Fruit fly (Drosophila melanogaster) ovary, adult (tissue): Measurements from ENCODE around the gene GCS2beta.
A peak's percentile ranks its signal among the peaks of the same experiment; 100 is the strongest.

ENCODE experiments used
- CG17801 ChIP-seq: fragments of 200-800 bp; optimal IDR thresholded peaks from 2 replicates; lab custom pipeline; 2019; ENCODE audit warnings: missing biosample characterization, mild to moderate bottlenecking, missing genetic modification characterization, moderate library complexity; ENCODE audit not compliant: partially characterized antibody

GCS2beta gene

DNA sequence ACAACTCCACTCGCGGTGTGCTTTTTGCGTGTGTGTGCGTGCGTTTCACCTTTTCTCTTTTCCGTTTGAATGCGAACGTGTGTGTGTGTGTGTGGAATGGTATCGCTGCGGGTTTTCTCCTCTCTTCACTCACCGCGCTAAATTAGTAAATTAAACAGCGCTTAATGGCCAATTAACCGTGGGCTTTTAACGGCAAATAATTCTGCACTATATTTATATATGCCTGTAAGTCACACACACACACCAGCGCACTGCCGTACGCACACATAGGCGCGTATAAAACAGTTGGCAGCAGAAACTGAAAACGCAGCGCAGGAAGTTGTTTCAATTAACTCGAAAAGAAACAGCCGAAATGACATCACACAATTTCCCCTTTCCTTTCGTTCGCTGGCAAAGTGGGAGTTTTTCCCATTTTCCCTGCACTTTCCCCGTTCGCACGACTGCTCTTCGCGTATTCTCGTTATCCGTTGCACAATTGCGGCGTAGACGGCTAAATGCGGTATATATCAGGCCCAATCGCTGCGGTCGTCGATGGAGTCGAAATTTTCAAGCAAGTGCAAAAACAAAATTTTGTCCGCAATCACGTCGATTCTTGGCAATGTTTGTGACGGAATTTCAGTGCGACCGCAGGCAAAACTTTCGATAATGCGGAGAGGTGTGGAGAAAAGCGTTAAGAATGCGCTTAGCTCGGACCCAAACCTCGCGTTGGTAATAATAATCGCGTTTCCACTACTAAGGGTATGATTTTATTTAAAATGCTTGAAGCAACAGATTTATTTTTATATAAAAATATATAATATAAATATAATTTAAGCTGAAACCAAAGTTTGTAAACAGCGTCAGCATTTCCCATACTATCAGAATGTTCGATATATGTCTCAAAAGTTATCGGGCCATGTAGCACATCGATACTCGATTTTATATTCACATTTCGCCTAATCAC, 11.3 kb downstream of the GCS2beta start, which contains the start of gene BicD:
BicD (minus strand) TSS at position 634 of the 943 bp plus-strand sequence.
- TF ChIP-seq CG17801 (GFP tag; lab: Kevin White, UChicago), result no peak

DNA sequence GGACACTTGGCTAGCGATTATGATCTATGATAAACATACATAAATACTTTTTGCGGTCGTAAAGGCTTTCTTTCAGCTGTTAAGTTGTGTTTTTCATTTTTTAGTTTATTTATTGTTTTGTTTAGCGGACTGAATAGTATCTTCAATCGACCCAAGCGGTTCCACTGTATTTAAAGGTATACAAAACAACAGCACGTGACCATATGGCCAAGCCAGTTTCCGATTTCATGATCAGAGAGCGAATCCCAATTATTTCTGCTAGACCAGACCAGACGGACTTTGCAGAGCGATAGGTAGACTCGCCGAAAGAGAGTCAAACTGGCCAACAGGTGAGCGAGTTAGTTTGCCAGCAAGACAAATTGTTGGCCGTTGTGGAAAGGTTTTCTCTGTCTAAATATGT, 12.6 kb downstream of the GCS2beta start, which contains the start of gene Sgt:
Sgt (plus strand) TSS at position 80 of the 400 bp plus-strand sequence.
- TF ChIP-seq CG17801 (GFP tag; lab: Kevin White, UChicago), result no peak

DNA sequence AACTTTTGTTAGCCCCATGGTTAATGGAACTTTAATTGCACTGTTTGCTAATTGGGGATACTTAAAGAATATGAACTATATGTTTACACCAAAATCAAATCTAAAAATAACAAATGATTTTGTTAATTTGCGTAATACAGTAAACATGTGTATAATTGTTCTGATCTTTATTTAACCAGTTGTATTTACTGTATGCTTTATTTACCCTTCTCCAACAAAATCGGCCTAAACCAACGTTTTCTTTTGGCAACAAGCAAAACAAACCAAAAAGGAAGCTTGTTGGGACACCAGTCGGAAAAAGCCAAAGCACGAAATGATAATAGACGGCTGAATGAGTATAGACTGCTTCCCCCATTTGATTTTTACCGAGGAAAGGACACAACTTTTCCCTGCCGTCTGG, 13.5 kb downstream of the GCS2beta start:
- TF ChIP-seq CG17801 (GFP tag; lab: Kevin White, UChicago), result no peak

DNA sequence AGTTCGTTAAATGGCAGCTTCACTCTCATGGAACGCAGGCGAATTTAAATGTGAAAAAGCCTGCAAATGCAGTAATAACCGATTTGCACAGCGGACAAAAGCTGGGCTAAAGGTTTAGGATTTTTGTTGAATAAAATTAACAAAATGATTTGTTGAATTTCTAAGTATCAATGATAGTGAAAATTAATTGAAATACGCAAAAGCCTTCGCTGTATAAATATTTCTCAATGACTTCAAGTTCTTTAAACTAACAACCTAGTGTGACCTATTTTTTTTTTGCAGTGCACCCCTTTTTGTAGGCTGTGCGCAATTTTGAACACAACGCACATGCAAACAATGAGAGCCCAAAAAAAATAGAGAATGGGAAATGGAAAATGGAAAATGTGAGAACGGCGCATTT, 17.2 kb downstream of the GCS2beta start:
- TF ChIP-seq CG17801 (GFP tag; lab: Kevin White, UChicago), result no peak

DNA sequence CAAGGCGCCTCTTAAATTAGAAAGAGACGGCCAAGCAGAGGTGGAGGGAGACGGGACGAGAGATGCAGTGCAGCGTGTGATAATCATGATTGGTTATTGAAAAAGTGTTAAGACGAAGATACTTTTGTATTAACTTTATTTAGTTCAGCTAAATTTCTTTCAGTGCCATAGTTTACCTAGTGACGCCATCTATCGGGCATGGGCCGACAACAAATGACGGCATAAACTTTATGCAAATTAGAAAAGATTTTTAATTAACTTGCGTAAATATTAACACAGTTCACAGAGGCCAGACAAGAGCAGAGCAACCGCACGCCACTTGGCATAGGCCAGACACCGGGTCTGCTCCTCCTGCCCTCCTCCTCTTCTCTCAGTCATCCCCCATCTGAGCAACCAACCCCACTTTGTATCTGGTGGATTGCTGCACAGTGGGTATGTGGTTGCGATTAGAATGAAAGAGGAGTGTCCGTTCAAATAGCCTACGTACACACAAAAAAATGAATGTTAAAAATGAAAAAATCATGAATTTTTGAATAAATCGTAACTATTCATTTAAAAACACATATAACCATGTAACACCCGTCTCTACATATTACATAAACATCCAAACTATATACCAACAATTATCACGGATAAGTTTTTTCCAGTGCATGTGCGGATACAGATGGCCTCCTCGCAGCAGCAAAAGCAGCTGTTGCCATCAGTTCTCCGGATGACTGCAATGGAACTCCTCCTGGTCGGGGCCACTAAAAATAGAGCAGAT, 18.0 kb downstream of the GCS2beta start:
- no peak for TF ChIP-seq CG17801 (GFP tag; lab: Kevin White, UChicago)

DNA sequence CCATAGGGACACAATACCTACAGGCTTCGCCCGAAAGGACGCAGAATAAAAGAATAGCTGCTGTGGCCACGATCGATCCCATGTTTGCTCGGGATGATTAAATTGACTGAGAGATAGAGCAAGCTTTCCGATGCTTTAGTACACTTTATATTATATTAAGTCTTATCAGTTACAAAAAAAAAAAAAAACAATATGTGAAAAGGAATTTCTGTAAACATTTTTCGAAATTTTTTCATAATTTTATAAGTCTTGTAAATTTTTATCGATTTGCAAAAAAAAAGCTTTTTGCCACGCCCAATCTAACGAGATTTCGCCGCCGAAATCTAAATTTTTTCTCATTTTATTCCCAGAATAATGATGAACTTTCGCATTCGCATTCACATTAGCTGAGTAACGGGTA, 26.2 kb downstream of the GCS2beta start, which contains the start of gene CG18563:
CG18563 (minus strand) TSS at position 101 of the 400 bp plus-strand sequence.
- no peak for TF ChIP-seq CG17801 (GFP tag; lab: Kevin White, UChicago)

DNA sequence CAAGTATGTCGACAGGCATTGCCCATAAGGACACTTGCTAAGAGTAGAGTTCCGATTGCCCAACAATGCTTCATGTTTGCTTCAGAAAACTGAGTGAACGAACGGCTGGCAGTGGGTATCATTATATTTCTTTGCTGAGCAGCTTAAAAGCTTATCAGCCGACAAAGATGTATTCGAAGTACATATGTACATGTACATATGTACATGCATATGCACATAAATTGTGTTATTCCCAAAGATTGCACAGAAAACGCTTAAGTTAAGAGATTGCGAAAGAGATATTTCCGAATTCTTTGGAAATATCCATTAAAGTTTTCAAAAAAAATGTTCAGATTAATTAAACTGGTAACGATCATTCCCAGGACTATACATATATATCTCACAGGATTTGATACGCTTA, 28.3 kb downstream of the GCS2beta start, which contains the start of gene SPH93:
SPH93 (minus strand) TSS at position 101 of the 400 bp plus-strand sequence.
- TF ChIP-seq CG17801 (GFP tag; lab: Kevin White, UChicago), result no peak

DNA sequence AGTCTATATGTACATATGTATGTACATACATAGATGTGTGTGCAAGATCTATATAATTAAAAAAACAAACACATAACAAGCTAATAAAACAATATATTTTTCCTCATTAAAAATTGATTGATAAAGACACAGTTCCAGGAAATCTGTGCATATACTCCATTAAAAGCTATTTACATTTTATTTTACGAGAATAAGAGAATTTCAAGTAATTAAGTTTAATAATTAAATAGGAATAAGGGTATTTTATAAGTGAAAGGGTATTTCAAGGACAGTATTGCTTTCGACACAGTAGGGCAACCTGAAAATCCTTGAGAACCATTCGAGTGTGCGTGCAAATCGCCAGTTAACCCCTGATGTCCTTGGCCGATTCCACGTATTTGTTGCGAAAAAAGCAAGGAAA, 31.5 kb downstream of the GCS2beta start, which contains the start of gene CG5050:
CG5050 (plus strand) TSS at position 301 of the 400 bp plus-strand sequence.
- no peak for TF ChIP-seq CG17801 (GFP tag; lab: Kevin White, UChicago)

DNA sequence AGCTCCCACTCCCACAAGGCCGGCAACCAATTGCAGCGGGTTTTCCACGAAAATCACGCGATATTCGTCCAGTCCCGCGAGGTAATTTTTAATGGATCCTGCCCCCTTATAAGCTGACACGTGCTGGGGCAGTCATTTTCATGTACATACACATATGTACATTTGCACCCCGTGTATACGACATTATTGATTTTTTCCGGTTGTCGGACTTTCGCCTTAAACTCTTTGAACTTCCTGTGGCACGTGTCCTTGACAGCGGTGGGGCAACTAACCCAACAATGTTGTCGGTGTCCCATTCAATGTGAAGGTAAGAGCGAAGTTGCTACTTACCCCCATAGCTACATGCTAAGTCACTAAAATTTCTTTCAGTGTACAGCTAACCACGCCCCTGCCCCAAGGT, 32.0 kb downstream of the GCS2beta start:
- TF ChIP-seq CG17801 (GFP tag; lab: Kevin White, UChicago), result no peak

DNA sequence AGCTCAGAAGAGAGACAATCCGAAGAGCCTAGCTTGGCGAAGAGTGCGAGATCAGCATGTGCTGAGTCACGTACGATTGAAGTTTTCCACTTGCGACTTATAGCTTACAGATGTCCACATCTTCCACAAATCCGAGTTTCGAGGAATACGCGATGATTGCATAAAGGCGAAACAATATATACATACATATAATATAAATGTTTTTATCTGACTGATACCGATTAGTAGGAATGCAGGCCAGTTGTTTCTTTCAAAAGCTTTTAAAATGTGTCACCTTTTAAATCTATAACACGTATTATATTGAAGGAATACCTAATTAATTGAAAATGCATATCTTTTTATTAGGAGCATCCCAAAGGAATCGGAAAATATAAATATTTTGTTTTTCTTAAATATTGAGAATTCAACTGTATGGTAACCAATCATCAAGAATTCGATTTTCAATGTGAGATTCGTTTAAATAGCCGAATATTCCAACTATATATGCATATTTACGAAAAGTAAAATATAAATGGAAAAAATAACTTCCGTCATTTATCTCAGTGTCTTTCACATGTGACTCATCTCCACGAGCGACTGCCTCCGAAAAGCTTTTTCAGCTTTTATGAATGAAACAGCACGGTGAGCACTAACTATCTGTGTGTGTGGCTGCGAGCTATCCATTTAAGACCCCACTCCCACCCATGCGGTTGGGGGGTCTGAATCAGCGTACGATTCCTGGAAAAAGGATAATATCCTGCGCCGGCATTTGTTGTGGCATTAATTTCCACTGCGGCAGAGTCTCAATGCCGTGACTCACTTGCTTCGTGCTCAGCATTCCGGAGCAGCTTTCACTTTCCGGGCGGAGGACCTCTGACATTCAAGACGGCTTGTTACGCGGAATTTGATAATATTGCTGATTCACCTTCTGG, 33.3 kb downstream of the GCS2beta start:
- TF ChIP-seq CG17801 (GFP tag; lab: Kevin White, UChicago), result peak; percentile 19

DNA sequence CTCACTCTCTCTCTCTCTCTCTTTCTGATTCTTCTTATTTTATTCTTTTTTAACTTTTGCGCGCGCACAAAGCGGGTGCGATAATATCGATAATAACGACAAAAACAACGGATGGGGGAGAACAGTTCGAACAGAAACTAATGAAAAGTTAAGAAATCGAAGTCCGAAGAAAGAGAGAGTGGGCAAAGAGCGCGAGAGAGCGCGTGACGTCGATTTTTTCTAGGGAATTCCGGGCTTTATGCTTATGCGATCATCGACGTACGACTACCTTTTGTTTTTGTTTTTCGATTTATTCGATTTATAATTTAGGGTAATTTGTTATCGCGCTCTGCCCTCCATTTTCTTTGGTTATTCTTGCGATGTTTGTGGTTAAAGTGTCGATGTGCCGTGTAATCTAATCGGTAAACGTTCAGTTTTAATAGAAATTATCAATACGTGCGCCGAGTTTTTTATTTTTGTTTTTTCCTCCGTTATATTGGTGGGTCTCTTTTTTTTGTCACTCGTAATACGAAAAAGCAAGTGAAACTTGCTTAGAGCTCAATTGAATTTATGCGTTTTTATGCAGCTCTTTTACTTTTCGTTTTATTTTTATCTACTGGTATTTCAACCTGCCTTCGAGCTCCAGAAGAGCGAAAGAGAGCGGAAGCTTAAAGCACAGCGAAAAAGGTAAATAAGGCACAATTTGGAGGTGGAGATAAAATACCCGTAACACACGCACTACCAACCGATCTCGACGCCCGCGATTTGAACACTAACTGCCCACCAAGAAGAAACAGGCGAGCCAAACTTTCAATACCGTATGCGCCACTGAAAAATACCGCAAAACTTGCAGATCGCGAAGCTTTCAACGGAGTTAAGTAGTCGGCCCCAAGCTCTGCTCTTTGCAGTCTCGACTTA, 34.3 kb downstream of the GCS2beta start, which contains the start of gene dl:
dl (minus strand) TSS at position 757 of the 897 bp plus-strand sequence.
- no peak for TF ChIP-seq CG17801 (GFP tag; lab: Kevin White, UChicago)

DNA sequence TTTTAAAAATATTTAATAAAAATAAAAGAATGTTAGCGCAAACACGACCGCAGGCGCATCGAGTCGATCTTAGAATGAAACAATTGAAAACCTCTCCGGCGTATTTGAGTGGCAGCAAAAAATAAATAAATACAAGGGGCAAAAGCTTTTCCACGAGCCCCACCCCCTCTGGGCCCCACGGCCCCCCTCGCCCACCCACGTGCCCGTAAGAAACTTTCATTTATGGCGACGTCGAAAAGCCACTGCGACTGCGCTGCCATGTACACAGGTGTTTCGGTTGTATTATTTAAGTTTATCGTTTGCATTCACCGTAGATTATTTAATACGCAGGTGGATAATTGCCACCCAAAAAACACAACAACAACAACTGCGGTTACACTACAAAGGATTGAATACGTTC, 35.7 kb downstream of the GCS2beta start:
- TF ChIP-seq CG17801 (GFP tag; lab: Kevin White, UChicago), result no peak

DNA sequence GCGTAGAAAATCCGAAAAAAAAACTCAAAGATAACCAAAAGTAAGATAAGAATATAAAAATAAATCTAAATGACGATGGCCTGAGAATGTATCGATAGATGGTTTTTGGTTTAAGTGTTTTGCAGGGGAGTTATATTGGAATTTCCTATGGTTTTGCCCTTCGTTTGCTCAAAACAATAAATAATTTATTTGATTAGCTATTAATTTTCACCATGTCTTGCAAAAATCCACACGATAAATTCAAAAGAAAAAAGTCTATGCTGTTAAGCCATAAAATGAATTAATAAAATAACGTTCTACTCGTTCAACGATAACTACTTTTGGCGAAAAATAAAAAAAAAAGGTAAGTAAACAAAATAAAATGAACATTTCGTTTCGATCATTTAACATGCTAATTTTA, 37.0 kb downstream of the GCS2beta start:
- no peak for TF ChIP-seq CG17801 (GFP tag; lab: Kevin White, UChicago)
